Worm (Caenorhabditis elegans) whole organism, young adult: ENCODE measurements around the gene T15H9.5.

Source experiments
- B0019.2 ChIP-seq: fragments of 200-800 bp; sonication (Bioruptor generic); conservative IDR thresholded peaks from 2 replicates; pipeline ENCODE4 v1.3.6; 2022; ENCODE audit warnings: missing genetic modification reagents, missing genetic modification characterization, missing compliant biosample characterization
- C06A6.2 ChIP-seq: fragments of 200-800 bp; sonication (Bioruptor generic); conservative IDR thresholded peaks from 2 replicates; pipeline ENCODE4 v1.3.6; 2022; ENCODE audit warnings: missing genetic modification characterization, missing compliant biosample characterization
- F49E8.2 ChIP-seq: sonication (generic microtip); optimal IDR thresholded peaks from 3 replicates; lab custom pipeline; 2017; ENCODE audit warnings: missing genetic modification characterization, mild to moderate bottlenecking, missing compliant biosample characterization, antibody characterized with exemption, moderate library complexity; ENCODE audit not compliant: insufficient read depth
- K12H6.12 ChIP-seq: fragments of 200-800 bp; sonication (Bioruptor generic); optimal IDR thresholded peaks from 2 replicates; lab custom pipeline; 2018; ENCODE audit warnings: mild to moderate bottlenecking, missing genetic modification characterization, missing compliant biosample characterization
- T26A5.8 ChIP-seq: sonication (generic microtip); optimal IDR thresholded peaks from 2 replicates; lab custom pipeline; 2016; ENCODE audit warnings: missing genetic modification characterization, missing compliant biosample characterization
- cebp-1 ChIP-seq, 2 experiments: fragments of 200-800 bp in 1 of 2; sonication (Bioruptor generic) in 1 of 2; sonication (generic microtip) in 1 of 2; IDR thresholded peaks in 1 of 2; optimal IDR thresholded peaks in 1 of 2; 2 replicates each; pipeline versions ENCODE4 v1.3.6 to Lab custom; 2017 to 2022; ENCODE audit warnings: missing compliant biosample characterization in 2 of 2, missing genetic modification characterization in 2 of 2, mild to moderate bottlenecking in 1 of 2, missing genetic modification reagents in 1 of 2, moderate library complexity in 1 of 2
- cebp-2 ChIP-seq: fragments of 200-800 bp; sonication (Bioruptor generic); IDR thresholded peaks from 2 replicates; pipeline ENCODE4 v1.3.6; 2022; ENCODE audit warnings: missing genetic modification characterization, missing compliant biosample characterization
- hmg-20 ChIP-seq: fragments of 200-800 bp; sonication (Bioruptor generic); IDR thresholded peaks from 2 replicates; pipeline ENCODE4 v1.3.6; 2022; ENCODE audit warnings: missing genetic modification reagents, missing genetic modification characterization, missing compliant biosample characterization
- madf-10 ChIP-seq: sonication (generic microtip); optimal IDR thresholded peaks from 2 replicates; lab custom pipeline; 2016; ENCODE audit warnings: mild to moderate bottlenecking, missing genetic modification characterization, missing compliant biosample characterization
- nfyb-1 ChIP-seq: fragments of 200-800 bp; sonication (Bioruptor generic); IDR thresholded peaks from 2 replicates; pipeline ENCODE4 v1.3.6; 2022; ENCODE audit warnings: missing genetic modification reagents, missing genetic modification characterization, missing compliant biosample characterization
- snpc-1.3 ChIP-seq: sonication (generic microtip); optimal IDR thresholded peaks from 2 replicates; lab custom pipeline; 2017; ENCODE audit warnings: missing genetic modification characterization, mild to moderate bottlenecking, missing compliant biosample characterization, antibody characterized with exemption, moderate library complexity, missing genotype, missing genetic modification reagents; ENCODE audit not compliant: insufficient read depth
- snpc-4 ChIP-seq, 5 experiments: fragments of 150-350 bp in 1 of 5; sonication (generic microtip) in 4 of 5; optimal IDR thresholded peaks; 2 replicates each; lab custom pipeline; 2014 to 2018; ENCODE audit warnings: missing genetic modification characterization in 5 of 5, missing biosample characterization in 3 of 5, antibody characterized with exemption in 2 of 5, mild to moderate bottlenecking in 2 of 5, missing compliant biosample characterization in 2 of 5, missing genotype in 2 of 5, moderate library complexity in 2 of 5, missing genetic modification reagents in 1 of 5
- ztf-18 ChIP-seq: sonication (generic microtip); optimal IDR thresholded peaks from 2 replicates; lab custom pipeline; 2016; ENCODE audit warnings: missing genotype, mild to moderate bottlenecking, missing genetic modification characterization, missing compliant biosample characterization
- ztf-6 ChIP-seq: fragments of 200-800 bp; sonication (Bioruptor generic); IDR thresholded peaks from 2 replicates; pipeline ENCODE4 v1.3.6; 2022; ENCODE audit warnings: missing genetic modification reagents, missing genetic modification characterization, missing compliant biosample characterization

ce11 chrII:9636300-9636699, 25.1 kb upstream of the T15H9.5 start, which contains the start of gene ZK1307.7:
- TF ChIP-seq C06A6.2 (GFP tag; lab: Robert Waterston, UW), result no peak
- TF ChIP-seq madf-10 (tag; lab: Kevin White, UChicago), result no peak
- no peak for TF ChIP-seq ztf-6 (GFP tag; lab: Robert Waterston, UW)
- TF ChIP-seq B0019.2 (GFP tag; lab: Robert Waterston, UW), result no peak
- no peak for TF ChIP-seq hmg-20 (GFP tag; lab: Robert Waterston, UW)
- TF ChIP-seq T26A5.8 (tag; lab: Kevin White, UChicago), result no peak
- TF ChIP-seq snpc-4 (GFP tag; optimal IDR thresholded peaks at IDR 0.05; lab: Kevin White, UChicago), result no peak
- TF ChIP-seq snpc-4 (tag; optimal IDR thresholded peaks at IDR 0.05; lab: Kevin White, UChicago), result no peak
- no peak for TF ChIP-seq ztf-18
- no peak for TF ChIP-seq cebp-1 (GFP tag; IDR thresholded peaks at IDR 0.05; lab: Robert Waterston, UW)
- no peak for TF ChIP-seq cebp-1 (tag; optimal IDR thresholded peaks at IDR 0.05; lab: Kevin White, UChicago)
- no peak for TF ChIP-seq cebp-2 (GFP tag; lab: Robert Waterston, UW)
- TF ChIP-seq snpc-1.3 (tag; lab: Kevin White, UChicago), result no peak
- TF ChIP-seq F49E8.2 (tag; lab: Kevin White, UChicago), result no peak
- TF ChIP-seq K12H6.12 (tag; lab: Kevin White, UChicago), result no peak
- no peak for TF ChIP-seq nfyb-1 (GFP tag; lab: Robert Waterston, UW)
